Fruit fly (Drosophila melanogaster): Measurements from ENCODE around the gene COX5BL.

The COX5BL gene

dm6 chr2L:6533719-6534118 lies 25.5 kb upstream of the COX5BL start:
- TF ChIP-seq CG13204 (GFP tag; optimal IDR thresholded peaks at IDR 0.05) (peak; percentile 0), CG4496 (GFP tag; IDR thresholded peaks at IDR 0.05) (no peak)

- TF ChIP-seq CG34367 (tag; optimal IDR thresholded peaks at IDR 0.05), result no peak
- no peak for TF ChIP-seq CG32121 (GFP tag; IDR thresholded peaks at IDR 0.05)
- TF ChIP-seq EcR (GFP tag; optimal IDR thresholded peaks at IDR 0.05), result no peak
- TF ChIP-seq D1 (tag; optimal IDR thresholded peaks at IDR 0.05), result no peak
- TF ChIP-seq CG9948 (tag; optimal IDR thresholded peaks at IDR 0.05), result no peak
- no peak for TF ChIP-seq Pif1B (GFP tag; optimal IDR thresholded peaks at IDR 0.05)
- no peak for TF ChIP-seq CG13204 (GFP tag; optimal IDR thresholded peaks at IDR 0.05)
- no peak for TF ChIP-seq CG17806 (tag; optimal IDR thresholded peaks at IDR 0.05)
- TF ChIP-seq CG8301 (tag; optimal IDR thresholded peaks at IDR 0.05), result no peak
Observed at dm6 chr2L:6534125-6534815, 25.0 kb upstream of the COX5BL start.

DNA sequence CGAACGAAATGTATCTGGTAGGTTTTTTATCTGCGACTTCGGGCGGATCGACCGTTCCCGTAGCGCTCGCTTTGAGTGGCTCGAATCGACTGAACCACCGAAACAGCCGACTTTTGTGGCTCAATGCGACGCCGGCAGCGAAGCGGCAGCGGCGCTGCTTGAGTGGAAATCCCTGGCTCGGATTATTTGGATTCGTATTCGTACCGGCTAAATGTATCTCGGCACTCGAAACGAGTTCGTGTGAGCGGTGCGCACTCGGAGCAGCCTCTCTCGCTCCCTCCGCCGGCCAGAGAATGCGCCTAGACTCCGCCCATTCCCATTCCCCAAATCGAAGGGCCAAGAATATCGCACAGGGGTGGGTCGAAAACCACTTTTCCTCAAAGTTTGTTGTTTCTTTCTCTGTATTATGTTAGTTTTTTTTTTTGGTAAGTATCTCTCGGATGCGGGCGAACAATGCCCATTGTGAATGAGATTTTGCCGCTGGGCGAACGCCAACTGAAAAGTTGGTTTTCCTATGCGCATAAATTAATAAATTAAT lies 23.1 kb upstream of the COX5BL start:
- TF ChIP-seq EcR (GFP tag; optimal IDR thresholded peaks at IDR 0.05) (peak; percentile 3), CG14655 (GFP tag; optimal IDR thresholded peaks at IDR 0.05) (no peak), CG34367 (tag; optimal IDR thresholded peaks at IDR 0.05) (no peak)

- TF ChIP-seq CG10348 (GFP tag; IDR thresholded peaks at IDR 0.05), result no peak
- no peak for TF ChIP-seq CG13204 (GFP tag; optimal IDR thresholded peaks at IDR 0.05)
- no peak for TF ChIP-seq CG8301 (tag; optimal IDR thresholded peaks at IDR 0.05)
- no peak for TF ChIP-seq D1 (tag; optimal IDR thresholded peaks at IDR 0.05)
- no peak for TF ChIP-seq CG14655 (GFP tag; optimal IDR thresholded peaks at IDR 0.05)
- TF ChIP-seq Pif1B (GFP tag; optimal IDR thresholded peaks at IDR 0.05), result no peak
- TF ChIP-seq Pif1A (GFP tag; optimal IDR thresholded peaks at IDR 0.05), result no peak
- TF ChIP-seq EcR (GFP tag; optimal IDR thresholded peaks at IDR 0.05), result no peak
- TF ChIP-seq CG34367 (tag; optimal IDR thresholded peaks at IDR 0.05), result no peak
- no peak for TF ChIP-seq CG17806 (tag; optimal IDR thresholded peaks at IDR 0.05)
- TF ChIP-seq CG9948 (tag; optimal IDR thresholded peaks at IDR 0.05), result no peak
- TF ChIP-seq Ets98B (GFP tag; IDR thresholded peaks at IDR 0.05), result no peak
- TF ChIP-seq gl (tag; optimal IDR thresholded peaks at IDR 0.05), result no peak
- TF ChIP-seq CG8159 (tag; optimal IDR thresholded peaks at IDR 0.05), result no peak
- TF ChIP-seq CG32121 (GFP tag; IDR thresholded peaks at IDR 0.05), result no peak
- no peak for TF ChIP-seq CG4496 (GFP tag; IDR thresholded peaks at IDR 0.05)
- no peak for TF ChIP-seq rn (GFP tag; IDR thresholded peaks at IDR 0.05)
Observed at dm6 chr2L:6539623-6540381, 19.4 kb upstream of the COX5BL start.

DNA sequence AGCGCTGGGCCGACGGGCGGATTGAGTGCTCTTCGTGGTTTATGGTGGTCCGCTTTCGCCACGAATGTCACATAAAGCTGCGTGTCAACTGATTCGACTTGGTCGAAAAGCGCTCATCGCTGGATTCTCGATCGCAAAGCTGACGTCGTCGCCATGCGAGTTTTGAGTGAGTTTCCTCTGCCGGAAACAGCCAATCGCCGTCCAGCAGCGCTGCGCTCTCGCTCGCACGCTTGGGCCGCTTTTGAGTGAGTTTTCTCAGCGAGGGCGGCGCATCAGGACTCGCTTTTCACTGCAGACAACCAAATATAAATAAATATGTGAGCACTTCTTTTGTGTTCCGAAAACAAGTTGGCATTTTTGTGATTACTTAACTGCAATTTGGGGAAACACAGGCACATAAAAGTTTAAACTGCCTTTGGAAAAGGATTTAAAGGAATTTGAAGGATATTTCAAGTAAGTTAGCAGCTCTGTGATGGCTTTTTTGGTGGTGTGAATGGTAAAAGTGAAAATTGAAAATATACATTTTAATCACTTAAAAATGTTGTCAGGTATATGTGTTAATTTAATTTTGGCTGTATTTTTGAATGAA lies 12.3 kb upstream of the COX5BL start, which contains the start of gene eya:
eya (minus strand) TSS at position 94 of the 589 bp plus-strand sequence.
- TF ChIP-seq gl (tag; optimal IDR thresholded peaks at IDR 0.05) (no peak), CG8301 (tag; optimal IDR thresholded peaks at IDR 0.05) (no peak), Snoo (tag; optimal IDR thresholded peaks at IDR 0.05) (no peak), CG15710 (tag; optimal IDR thresholded peaks at IDR 0.05) (no peak), CG4496 (GFP tag; IDR thresholded peaks at IDR 0.05) (no peak), Ets98B (GFP tag; IDR thresholded peaks at IDR 0.05) (no peak)

DNA sequence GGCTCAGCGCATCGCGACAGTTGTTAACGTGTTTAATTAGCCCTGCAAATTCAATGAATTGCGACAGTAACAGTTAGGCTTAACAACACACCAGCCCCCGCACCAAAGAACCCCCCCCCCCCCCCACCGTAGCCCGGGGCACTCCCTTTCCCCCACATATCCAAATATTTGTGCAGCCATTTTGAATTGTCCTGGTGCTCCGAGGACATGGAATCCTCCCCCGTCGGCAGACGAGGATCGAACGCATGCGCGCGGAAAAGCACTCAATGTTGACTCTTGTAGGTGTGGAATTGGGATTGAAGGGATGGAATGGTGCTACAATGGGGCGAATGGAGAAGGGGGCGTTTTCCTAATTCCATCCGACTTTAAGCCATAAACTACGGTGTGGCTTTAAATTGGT lies 11.3 kb upstream of the COX5BL start:
- TF ChIP-seq Ets98B (GFP tag; IDR thresholded peaks at IDR 0.05), result no peak
- no peak for TF ChIP-seq CG15710 (tag; optimal IDR thresholded peaks at IDR 0.05)
- TF ChIP-seq CG4496 (GFP tag; IDR thresholded peaks at IDR 0.05), result no peak
- TF ChIP-seq Snoo (tag; optimal IDR thresholded peaks at IDR 0.05), result no peak
- no peak for TF ChIP-seq CG32121 (GFP tag; IDR thresholded peaks at IDR 0.05)

dm6 chr2L:6550809-6551208 lies 8.4 kb upstream of the COX5BL start:
- TF ChIP-seq CG12605 (GFP tag; IDR thresholded peaks at IDR 0.05) (no peak), Pif1A (GFP tag; optimal IDR thresholded peaks at IDR 0.05) (no peak)
